Worm (Caenorhabditis elegans) whole organism, young adult: ENCODE results near the gene F41E7.2.

Source experiments
- B0261.1 ChIP-seq: sonication (generic microtip); optimal IDR thresholded peaks from 2 replicates; lab custom pipeline; 2016; ENCODE audit warnings: mild to moderate bottlenecking, missing genetic modification characterization, moderate library complexity, missing compliant biosample characterization
- F57C9.4 ChIP-seq: sonication (generic microtip); optimal IDR thresholded peaks from 2 replicates; lab custom pipeline; 2017; ENCODE audit warnings: mild to moderate bottlenecking, missing genetic modification characterization, missing compliant biosample characterization
- attf-3 ChIP-seq: fragments of 200-800 bp; sonication (Bioruptor generic); conservative IDR thresholded peaks from 2 replicates; pipeline ENCODE4 v1.3.6; 2022; ENCODE audit warnings: missing genetic modification reagents, missing genetic modification characterization, missing compliant biosample characterization
- him-1 ChIP-seq: sonication (generic microtip); optimal IDR thresholded peaks from 2 replicates; lab custom pipeline; 2016; ENCODE audit warnings: missing genotype, missing genetic modification reagents, missing genetic modification characterization, missing compliant biosample characterization
- nfya-1 ChIP-seq: sonication (generic microtip); optimal IDR thresholded peaks from 2 replicates; lab custom pipeline; 2017; ENCODE audit warnings: antibody characterized with exemption, missing compliant biosample characterization, missing genetic modification characterization, borderline replicate concordance; ENCODE audit not compliant: insufficient read depth
- ztf-22 ChIP-seq: fragments of 200-800 bp; sonication (Bioruptor generic); optimal IDR thresholded peaks from 2 replicates; lab custom pipeline; 2018; ENCODE audit warnings: mild to moderate bottlenecking, missing genetic modification characterization, moderate library complexity, missing compliant biosample characterization

DNA sequence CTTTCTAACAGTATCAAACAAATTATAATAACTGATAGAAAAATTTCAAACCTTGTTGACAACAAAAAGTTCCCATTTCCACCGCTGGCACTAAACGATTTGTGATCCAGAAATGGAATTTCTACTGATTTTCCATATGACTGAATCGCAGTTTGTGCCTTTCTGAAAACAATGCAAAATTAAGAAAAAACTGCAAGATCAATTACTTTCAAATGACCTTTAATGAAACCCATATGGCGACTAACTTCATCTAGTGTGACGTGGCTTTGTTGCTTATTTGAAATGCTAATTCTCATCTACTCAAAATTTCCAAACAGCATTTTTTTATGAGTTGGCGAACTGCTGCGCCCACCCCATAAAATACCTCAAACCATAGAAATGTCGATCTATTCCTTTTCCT is 34.0 kb downstream of the F41E7.2 start, which contains the start of gene F41E7.7:
- TF ChIP-seq B0261.1 (tag; lab: Kevin White, UChicago) = no peak
- TF ChIP-seq F57C9.4 (tag; lab: Kevin White, UChicago) = no peak
- no peak for TF ChIP-seq ztf-22 (GFP tag; lab: Kevin White, UChicago)
- TF ChIP-seq him-1 = no peak
- TF ChIP-seq attf-3 = no peak
- TF ChIP-seq nfya-1 (tag; lab: Kevin White, UChicago) = no peak
